Fruit fly (Drosophila melanogaster) whole organism, embryonic: Measurements from ENCODE around the gene Cdk1.

Source experiments
- ATbp ChIP-seq: fragments of 200-800 bp; sonication (Bioruptor generic); optimal IDR thresholded peaks from 2 replicates; lab custom pipeline; 2017; ENCODE audit warnings: missing biosample characterization, mild to moderate bottlenecking, missing genetic modification characterization, missing genetic modification reagents
- Awh ChIP-seq: fragments of 200-800 bp; sonication (Bioruptor generic); IDR thresholded peaks from 2 replicates; pipeline ENCODE4, ENCODE4 v1.3.6; 2022; ENCODE audit warnings: missing biosample characterization, missing genetic modification characterization
- BEAF-32 ChIP-seq: fragments of 200-800 bp; sonication (Bioruptor generic); optimal IDR thresholded peaks from 3 replicates; lab custom pipeline; 2017; ENCODE audit warnings: missing biosample characterization, missing genetic modification characterization, mild to moderate bottlenecking, moderate library complexity, missing genetic modification reagents
- CG11247 ChIP-seq: fragments of 200-800 bp; sonication (Bioruptor generic); IDR thresholded peaks from 2 replicates; pipeline ENCODE4 v1.3.6; 2022; ENCODE audit warnings: missing biosample characterization, missing genetic modification characterization
- CG11504 ChIP-seq: fragments of 200-800 bp; sonication (Bioruptor generic); optimal IDR thresholded peaks from 3 replicates; lab custom pipeline; 2019; ENCODE audit warnings: missing biosample characterization, mild to moderate bottlenecking, missing genetic modification characterization, moderate library complexity
- CG12659 ChIP-seq: fragments of 200-800 bp; sonication (Bioruptor generic); optimal IDR thresholded peaks from 3 replicates; lab custom pipeline; 2017; ENCODE audit warnings: mild to moderate bottlenecking, missing biosample characterization, missing genetic modification reagents, missing genetic modification characterization
- CG12769 ChIP-seq: fragments of 200-800 bp; sonication (Bioruptor generic); optimal IDR thresholded peaks from 2 replicates; lab custom pipeline; 2019; ENCODE audit warnings: missing biosample characterization, mild to moderate bottlenecking, missing genetic modification characterization, moderate library complexity
- CG13123 ChIP-seq: fragments of 200-800 bp; sonication (Bioruptor generic); optimal IDR thresholded peaks from 2 replicates; lab custom pipeline; 2016; ENCODE audit warnings: missing biosample characterization, missing genetic modification characterization
- CG14965 ChIP-seq: fragments of 200-800 bp; sonication (Bioruptor generic); optimal IDR thresholded peaks from 2 replicates; lab custom pipeline; 2016; ENCODE audit warnings: missing biosample characterization, missing genetic modification characterization, borderline replicate concordance
- CG15011 ChIP-seq: fragments of 200-800 bp; sonication (Bioruptor generic); optimal IDR thresholded peaks from 3 replicates; lab custom pipeline; 2018; ENCODE audit warnings: missing biosample characterization, mild to moderate bottlenecking, missing genetic modification characterization
- CG1647 ChIP-seq: fragments of 200-800 bp; sonication (Bioruptor generic); optimal IDR thresholded peaks from 3 replicates; lab custom pipeline; 2016; ENCODE audit warnings: missing biosample characterization, missing genetic modification characterization
- CG17829 ChIP-seq: fragments of 200-800 bp; optimal IDR thresholded peaks from 2 replicates; lab custom pipeline; 2019; ENCODE audit warnings: missing biosample characterization, mild to moderate bottlenecking, missing genetic modification characterization, moderate library complexity
- CG30431 ChIP-seq: fragments of 200-800 bp; sonication (Bioruptor generic); optimal IDR thresholded peaks from 2 replicates; lab custom pipeline; 2017; ENCODE audit warnings: missing biosample characterization, missing genetic modification characterization
- CG32767 ChIP-seq: fragments of 200-800 bp; sonication (Bioruptor generic); IDR thresholded peaks from 2 replicates; pipeline ENCODE4 v1.3.6; 2022; ENCODE audit warnings: missing biosample characterization, missing genetic modification characterization
- CG32772 ChIP-seq: fragments of 200-800 bp; sonication (Bioruptor generic); IDR thresholded peaks from 2 replicates; pipeline ENCODE4 v1.3.6; 2022; ENCODE audit warnings: missing biosample characterization, missing genetic modification characterization
- CG34422 ChIP-seq: fragments of 200-800 bp; sonication (Bioruptor generic); IDR thresholded peaks from 3 replicates; pipeline ENCODE4 v1.3.6; 2022; ENCODE audit warnings: missing biosample characterization, missing genetic modification characterization
- CG4282 ChIP-seq: fragments of 200-800 bp; sonication (Bioruptor generic); optimal IDR thresholded peaks from 2 replicates; lab custom pipeline; 2016; ENCODE audit warnings: missing biosample characterization, missing genetic modification characterization
- CG4328 ChIP-seq: fragments of 200-800 bp; sonication (Bioruptor generic); optimal IDR thresholded peaks from 3 replicates; lab custom pipeline; 2017; ENCODE audit warnings: missing biosample characterization, missing genetic modification reagents, missing genetic modification characterization
- CG4707 ChIP-seq: fragments of 200-800 bp; sonication (Bioruptor generic); optimal IDR thresholded peaks from 2 replicates; lab custom pipeline; 2018; ENCODE audit warnings: missing biosample characterization, mild to moderate bottlenecking, missing genetic modification characterization, moderate library complexity
- CG6854 ChIP-seq: fragments of 200-800 bp; sonication (Bioruptor generic); optimal IDR thresholded peaks from 3 replicates; lab custom pipeline; 2017; ENCODE audit warnings: missing biosample characterization, mild to moderate bottlenecking, missing genetic modification characterization
- CG7745 ChIP-seq: fragments of 200-800 bp; sonication (Bioruptor generic); optimal IDR thresholded peaks from 2 replicates; lab custom pipeline; 2018; ENCODE audit warnings: missing biosample characterization, mild to moderate bottlenecking, missing genetic modification characterization, moderate library complexity
- CG7839 ChIP-seq: fragments of 200-800 bp; sonication (Bioruptor generic); optimal IDR thresholded peaks from 3 replicates; lab custom pipeline; 2018; ENCODE audit warnings: missing biosample characterization, mild to moderate bottlenecking, missing genetic modification characterization, moderate library complexity
- CG8944 ChIP-seq: fragments of 200-800 bp; sonication (Bioruptor generic); optimal IDR thresholded peaks from 3 replicates; lab custom pipeline; 2016; ENCODE audit warnings: missing biosample characterization, missing genetic modification characterization
- CTCF ChIP-seq: fragments of 200-800 bp; sonication (Bioruptor generic); optimal IDR thresholded peaks from 2 replicates; lab custom pipeline; 2017; ENCODE audit warnings: missing biosample characterization, mild to moderate bottlenecking, missing genetic modification characterization, moderate library complexity
- Chrac-16 ChIP-seq: fragments of 200-800 bp; sonication (Bioruptor generic); optimal IDR thresholded peaks from 3 replicates; lab custom pipeline; 2016; ENCODE audit warnings: missing biosample characterization, missing genetic modification characterization
- D19A ChIP-seq: fragments of 200-800 bp; optimal IDR thresholded peaks from 3 replicates; lab custom pipeline; 2019; ENCODE audit warnings: missing biosample characterization, mild to moderate bottlenecking, missing genetic modification characterization, moderate library complexity
- Dll ChIP-seq: fragments of 200-800 bp; sonication (Bioruptor generic); IDR thresholded peaks from 4 replicates; pipeline ENCODE4 v1.3.6; 2022; ENCODE audit warnings: missing biosample characterization, missing genetic modification characterization; ENCODE audit not compliant: partially characterized antibody
- Hr78 ChIP-seq, 2 experiments: fragments of 200-800 bp in 1 of 2; fragments of >200 bp in 1 of 2; sonication (Bioruptor generic) in 1 of 2; optimal IDR thresholded peaks; 2 replicates each; lab custom pipeline; 2017 to 2019; ENCODE audit warnings: missing biosample characterization in 2 of 2, missing genetic modification characterization in 2 of 2, mild to moderate bottlenecking in 1 of 2, moderate library complexity in 1 of 2
- Lim3 ChIP-seq: fragments of 200-800 bp; sonication (Bioruptor generic); IDR thresholded peaks from 2 replicates; pipeline ENCODE4 v1.3.6; 2022; ENCODE audit warnings: missing biosample characterization, missing genetic modification characterization
- NK7.1 ChIP-seq: fragments of 200-800 bp; sonication (Bioruptor generic); optimal IDR thresholded peaks from 3 replicates; lab custom pipeline; 2016; ENCODE audit warnings: missing biosample characterization, missing genetic modification characterization
- Oaz ChIP-seq: fragments of 200-800 bp; sonication (Bioruptor generic); IDR thresholded peaks from 2 replicates; pipeline ENCODE4 v1.3.6; 2022; ENCODE audit warnings: missing biosample characterization, missing genetic modification characterization
- Sin3A ChIP-seq: fragments of >200 bp; optimal IDR thresholded peaks from 2 replicates; lab custom pipeline; 2018
- Ssrp ChIP-seq: fragments of 200-800 bp; sonication (Bioruptor generic); optimal IDR thresholded peaks from 2 replicates; lab custom pipeline; 2018; ENCODE audit warnings: missing biosample characterization, mild to moderate bottlenecking, missing genetic modification characterization, moderate library complexity
- Vsx1 ChIP-seq: fragments of 200-800 bp; sonication (Bioruptor generic); optimal IDR thresholded peaks from 2 replicates; lab custom pipeline; 2017; ENCODE audit warnings: missing biosample characterization, mild to moderate bottlenecking, missing genetic modification characterization, missing genetic modification reagents
- bowl ChIP-seq: fragments of 200-800 bp; sonication (Bioruptor generic); IDR thresholded peaks from 2 replicates; pipeline ENCODE4 v1.3.6; 2022; ENCODE audit warnings: missing biosample characterization, missing genetic modification characterization
- bsh ChIP-seq, 2 experiments: fragments of 200-800 bp; sonication (Bioruptor generic); optimal IDR thresholded peaks; 2 replicates each; lab custom pipeline; 2017 to 2018; ENCODE audit warnings: mild to moderate bottlenecking in 2 of 2, missing biosample characterization in 2 of 2, missing genetic modification characterization in 2 of 2, moderate library complexity in 1 of 2
- cwo ChIP-seq: fragments of 200-800 bp; sonication (Bioruptor generic); optimal IDR thresholded peaks from 3 replicates; lab custom pipeline; 2017; ENCODE audit warnings: missing biosample characterization, missing genetic modification characterization, mild to moderate bottlenecking, moderate library complexity, missing genetic modification reagents
- disco-r ChIP-seq: fragments of 200-800 bp; sonication (Bioruptor generic); optimal IDR thresholded peaks from 2 replicates; lab custom pipeline; 2016; ENCODE audit warnings: missing biosample characterization, missing genetic modification characterization
- dmrt99B ChIP-seq: fragments of 200-800 bp; sonication (Bioruptor generic); optimal IDR thresholded peaks from 2 replicates; lab custom pipeline; 2018; ENCODE audit warnings: missing biosample characterization, mild to moderate bottlenecking, missing genetic modification characterization, moderate library complexity
- ewg ChIP-seq: fragments of 200-800 bp; sonication (Bioruptor generic); optimal IDR thresholded peaks from 3 replicates; lab custom pipeline; 2017; ENCODE audit warnings: mild to moderate bottlenecking, missing biosample characterization, missing genetic modification reagents, missing genetic modification characterization
- eyg ChIP-seq: fragments of 200-800 bp; sonication (Bioruptor generic); optimal IDR thresholded peaks from 3 replicates; lab custom pipeline; 2016; ENCODE audit warnings: missing biosample characterization, missing genetic modification characterization
- mirr ChIP-seq: fragments of 200-800 bp; sonication (Bioruptor generic); optimal IDR thresholded peaks from 3 replicates; lab custom pipeline; 2018; ENCODE audit warnings: missing biosample characterization, mild to moderate bottlenecking, missing genetic modification characterization
- nom ChIP-seq: fragments of 200-800 bp; sonication (Bioruptor generic); optimal IDR thresholded peaks from 2 replicates; lab custom pipeline; 2017; ENCODE audit warnings: missing biosample characterization, missing genetic modification characterization, mild to moderate bottlenecking, moderate library complexity, missing genetic modification reagents
- rib ChIP-seq: fragments of 200-800 bp; sonication (Bioruptor generic); IDR thresholded peaks from 2 replicates; pipeline ENCODE4 v1.3.6; 2022; ENCODE audit warnings: missing biosample characterization, missing genetic modification characterization
- slp2 ChIP-seq: fragments of 200-800 bp; sonication (Bioruptor generic); optimal IDR thresholded peaks from 2 replicates; lab custom pipeline; 2016; ENCODE audit warnings: missing biosample characterization, missing genetic modification characterization
- stwl ChIP-seq: fragments of 200-800 bp; sonication (Bioruptor generic); optimal IDR thresholded peaks from 3 replicates; lab custom pipeline; 2018; ENCODE audit warnings: missing biosample characterization, mild to moderate bottlenecking, missing genetic modification characterization, moderate library complexity
- tna ChIP-seq: fragments of 200-800 bp; sonication (Bioruptor generic); IDR thresholded peaks from 2 replicates; pipeline ENCODE4 v1.3.6; 2022; ENCODE audit warnings: missing biosample characterization, missing genetic modification characterization; ENCODE audit not compliant: partially characterized antibody
- tup ChIP-seq: fragments of 200-800 bp; sonication (Bioruptor generic); optimal IDR thresholded peaks from 2 replicates; lab custom pipeline; 2016; ENCODE audit warnings: missing biosample characterization, mild to moderate bottlenecking, missing genetic modification characterization, moderate library complexity
- wor ChIP-seq: fragments of 200-800 bp; sonication (Bioruptor generic); IDR thresholded peaks from 2 replicates; pipeline ENCODE4 v1.3.6; 2022; ENCODE audit warnings: missing biosample characterization, missing genetic modification characterization

The Cdk1 gene

dm6 chr2L:10413251-10414127 lies 27.4 kb upstream of the Cdk1 start, which contains the start of the genes CG5355 and Klp31E (continued):
- peak; percentile 10 for TF ChIP-seq CG1647 (GFP tag; lab: Kevin White, UChicago)
- TF ChIP-seq Lim3, result no peak
- no peak for TF ChIP-seq dmrt99B (tag; lab: Kevin White, UChicago)
- no peak for TF ChIP-seq Sin3A (lab: Kevin White, UChicago)
- TF ChIP-seq Dll, result peak; percentile 80
- peak; percentile 37 for TF ChIP-seq slp2
- no peak for TF ChIP-seq Awh
- TF ChIP-seq CG6854 (GFP tag; lab: Kevin White, UChicago), result no peak
- TF ChIP-seq nom, result peak; percentile 9
- TF ChIP-seq CG32767 (GFP tag; lab: Robert Waterston, UW), result 0 out of 2 replicates have a peak, but pooled peaks have one; percentile 25
- no peak for TF ChIP-seq Hr78 (GFP tag; optimal IDR thresholded peaks at IDR 0.05; lab: Kevin White, UChicago)
- TF ChIP-seq CG4282 (GFP tag; lab: Kevin White, UChicago), result no peak
- TF ChIP-seq wor (GFP tag; lab: Robert Waterston, UW), result 0 out of 2 replicates have a peak, but pooled peaks have one; percentile 17
- TF ChIP-seq Oaz (GFP tag; lab: Robert Waterston, UW), result 0 out of 2 replicates have a peak, but pooled peaks have one; percentile 46
- peak; percentile 2 for TF ChIP-seq CG13123 (GFP tag; lab: Kevin White, UChicago)
- TF ChIP-seq CG11504 (tag; lab: Kevin White, UChicago), result peak; percentile 79
- no peak for TF ChIP-seq mirr
- no peak for TF ChIP-seq D19A
- TF ChIP-seq CG15011 (GFP tag; lab: Kevin White, UChicago), result no peak
- no peak for TF ChIP-seq cwo (GFP tag; lab: Kevin White, UChicago)
- TF ChIP-seq CG32772, result 0 out of 2 replicates have a peak, but pooled peaks have one; percentile 4
- TF ChIP-seq Vsx1 (GFP tag; lab: Kevin White, UChicago), result no peak
- no peak for TF ChIP-seq CG14965 (GFP tag; lab: Kevin White, UChicago)
- peak; percentile 26 for TF ChIP-seq CG30431 (GFP tag; lab: Kevin White, UChicago)
- no peak for TF ChIP-seq tup
- peak; percentile 18; the same call in 1 of the 3 replicates for TF ChIP-seq CG34422 (GFP tag; lab: Robert Waterston, UW)
- TF ChIP-seq disco-r (GFP tag; lab: Kevin White, UChicago), result peak; percentile 5
- TF ChIP-seq NK7.1 (GFP tag; lab: Kevin White, UChicago), result peak; percentile 20
- peak; percentile 39 for TF ChIP-seq ewg (GFP tag; lab: Kevin White, UChicago)
- TF ChIP-seq CG17829 (tag; lab: Kevin White, UChicago), result peak; percentile 84
- TF ChIP-seq Ssrp (tag; lab: Kevin White, UChicago), result peak; percentile 77
- TF ChIP-seq BEAF-32 (GFP tag; lab: Kevin White, UChicago), result peak; percentile 67
- TF ChIP-seq bsh (GFP tag; optimal IDR thresholded peaks at IDR 0.05; lab: Kevin White, UChicago), result peak in 1 of 2 experiments; percentile 58
- peak; percentile 3 for TF ChIP-seq stwl

dm6 chr2L:10408122-10408576 lies 22.1 kb upstream of the Cdk1 start, which contains the start of the genes Ip259 and RpS27A:
Ip259 (plus strand) TSS chr2L:10408352.
RpS27A (plus strand) TSS chr2L:10408352.
- no peak for TF ChIP-seq CG8944 (GFP tag; lab: Kevin White, UChicago)
- TF ChIP-seq CG4328 (GFP tag; lab: Kevin White, UChicago), result peak; percentile 73
- TF ChIP-seq CG7745, result no peak
- TF ChIP-seq CTCF, result no peak
- TF ChIP-seq CG12769 (tag; lab: Kevin White, UChicago), result no peak
- TF ChIP-seq CG7839 (tag; lab: Kevin White, UChicago), result peak; percentile 77
- peak; percentile 68 for TF ChIP-seq CG11247
- peak; percentile 69; the same call in 1 of the 2 replicates for TF ChIP-seq bowl
- TF ChIP-seq Chrac-16 (GFP tag; lab: Kevin White, UChicago), result peak; percentile 52
- peak; percentile 90 for TF ChIP-seq CG12659 (GFP tag; lab: Kevin White, UChicago)
- no peak; the same call in 1 of the 2 replicates for TF ChIP-seq tna (GFP tag; lab: Robert Waterston, UW)
- TF ChIP-seq eyg (GFP tag; lab: Kevin White, UChicago), result peak; percentile 41
- no peak for TF ChIP-seq ATbp (GFP tag; lab: Kevin White, UChicago)
- TF ChIP-seq rib (GFP tag; lab: Robert Waterston, UW), result 0 out of 2 replicates have a peak, but pooled peaks have one; percentile 59
- peak; percentile 79 for TF ChIP-seq CG4707 (GFP tag; lab: Kevin White, UChicago)
